Worm (Caenorhabditis elegans) whole organism, L1 larva: ENCODE measurements around the gene ipla-6.

Source experiments
- Y116A8C.19 ChIP-seq: sonication (generic microtip); optimal IDR thresholded peaks from 2 replicates; lab custom pipeline; 2016; ENCODE audit warnings: missing compliant biosample characterization, missing genetic modification characterization, borderline replicate concordance
- fkh-4 ChIP-seq: sonication (generic microtip); optimal IDR thresholded peaks from 2 replicates; lab custom pipeline; 2016; ENCODE audit warnings: missing compliant biosample characterization, missing genetic modification characterization, borderline replicate concordance
- fkh-8 ChIP-seq: sonication (generic microtip); optimal IDR thresholded peaks from 2 replicates; lab custom pipeline; 2016; ENCODE audit warnings: mild to moderate bottlenecking, missing genetic modification characterization, missing compliant biosample characterization
- lin-13 ChIP-seq: fragments of 150-350 bp; optimal IDR thresholded peaks from 2 replicates; lab custom pipeline; 2014; ENCODE audit warnings: missing biosample characterization, missing genetic modification reagents, missing genetic modification characterization
- lsy-2 ChIP-seq, 2 experiments: fragments of 150-350 bp; optimal IDR thresholded peaks; 2 replicates each; lab custom pipeline; 2014; ENCODE audit warnings: missing biosample characterization in 2 of 2, missing genetic modification characterization in 2 of 2
- nhr-12 ChIP-seq: sonication (generic microtip); optimal IDR thresholded peaks from 2 replicates; lab custom pipeline; 2017; ENCODE audit warnings: missing biosample characterization, missing genetic modification characterization
- pqm-1 ChIP-seq: sonication (generic microtip); optimal IDR thresholded peaks from 3 replicates; lab custom pipeline; 2017; ENCODE audit warnings: missing biosample characterization, missing genetic modification characterization
- snu-23 ChIP-seq: sonication (generic microtip); optimal IDR thresholded peaks from 2 replicates; lab custom pipeline; 2016; ENCODE audit warnings: missing genetic modification characterization, missing compliant biosample characterization
- sptf-1 ChIP-seq: fragments of 150-350 bp; optimal IDR thresholded peaks from 2 replicates; lab custom pipeline; 2014; ENCODE audit warnings: missing biosample characterization, missing genetic modification characterization

ce11 chrIV:6294081-6294480 is 43.4 kb upstream of the ipla-6 start, which contains the start of gene hil-2:
- TF ChIP-seq fkh-8 (tag; lab: Kevin White, UChicago), result no peak
- no peak for TF ChIP-seq lsy-2 (tag; optimal IDR thresholded peaks at IDR 0.05; lab: Kevin White, UChicago)
- TF ChIP-seq Y116A8C.19 (tag; lab: Kevin White, UChicago), result no peak
- TF ChIP-seq fkh-4, result no peak
- no peak for TF ChIP-seq snu-23 (GFP tag; lab: Kevin White, UChicago)
- no peak for TF ChIP-seq nhr-12
- no peak for TF ChIP-seq lin-13 (GFP tag; lab: Kevin White, UChicago)
- no peak for TF ChIP-seq pqm-1 (tag; lab: Kevin White, UChicago)
- no peak for TF ChIP-seq sptf-1
